Worm (Caenorhabditis elegans): ENCODE results near the gene athp-2.
A peak's percentile ranks its signal among the peaks of the same experiment; 100 is the strongest.

athp-2 gene

DNA sequence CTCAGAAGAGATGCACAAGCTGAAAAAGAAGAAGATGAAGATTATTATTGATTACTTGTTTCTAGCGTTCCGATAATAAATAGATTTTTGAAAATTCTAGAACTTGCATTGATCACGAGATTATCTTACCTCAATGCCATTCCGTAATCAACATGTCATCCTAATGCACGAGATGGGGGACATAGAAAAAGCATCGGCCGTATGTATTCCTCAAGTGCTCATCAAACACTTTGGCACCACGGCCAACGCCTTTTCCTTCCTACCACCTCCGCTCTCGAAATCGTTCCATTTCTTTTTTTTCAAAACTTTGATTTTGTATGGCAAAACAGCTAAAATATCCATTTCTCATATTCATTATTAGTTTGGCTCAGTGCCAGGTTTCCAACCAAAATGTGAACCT lies 18.8 kb downstream of the athp-2 start, which contains the start of gene lat-2:
Gene lat-2 (plus strand): TSS at position 301 of the 400 bp plus-strand sequence.
- TF ChIP-seq nhr-77 (tag; optimal IDR thresholded peaks at IDR 0.05): no peak
- no peak for TF ChIP-seq nhr-11 (tag; optimal IDR thresholded peaks at IDR 0.05)
- TF ChIP-seq mml-1 (tag; optimal IDR thresholded peaks at IDR 0.05): no peak
- no peak for TF ChIP-seq ceh-82 (tag; optimal IDR thresholded peaks at IDR 0.05)
- no peak for TF ChIP-seq nhr-67 (tag; optimal IDR thresholded peaks at IDR 0.05)
- TF ChIP-seq nfya-1 (tag; optimal IDR thresholded peaks at IDR 0.05; ENCODE audit: insufficient read depth): no peak
- TF ChIP-seq sea-2 (GFP tag; optimal IDR thresholded peaks at IDR 0.05): no peak
- TF ChIP-seq fos-1 (tag; optimal IDR thresholded peaks at IDR 0.05): no peak
- no peak for TF ChIP-seq ZK546.5 (tag; optimal IDR thresholded peaks at IDR 0.05)
- no peak for TF ChIP-seq snpc-4 (tag; optimal IDR thresholded peaks at IDR 0.05)
- no peak for TF ChIP-seq lsy-12 (tag; optimal IDR thresholded peaks at IDR 0.05)
- TF ChIP-seq eor-1 (tag; optimal IDR thresholded peaks at IDR 0.05): no peak
- TF ChIP-seq ztf-4 (tag; optimal IDR thresholded peaks at IDR 0.05): no peak
- no peak for TF ChIP-seq daf-12 (tag; optimal IDR thresholded peaks at IDR 0.05)
- no peak for TF ChIP-seq mdl-1 (tag; optimal IDR thresholded peaks at IDR 0.05)
- no peak for TF ChIP-seq tbx-2 (tag; optimal IDR thresholded peaks at IDR 0.05)
- no peak for TF ChIP-seq aly-2 (tag; optimal IDR thresholded peaks at IDR 0.05)
- no peak for TF ChIP-seq ceh-28 (tag; optimal IDR thresholded peaks at IDR 0.05)
- no peak for TF ChIP-seq lin-39 (tag; optimal IDR thresholded peaks at IDR 0.05)
- TF ChIP-seq lin-15B (tag; optimal IDR thresholded peaks at IDR 0.05): no peak

DNA sequence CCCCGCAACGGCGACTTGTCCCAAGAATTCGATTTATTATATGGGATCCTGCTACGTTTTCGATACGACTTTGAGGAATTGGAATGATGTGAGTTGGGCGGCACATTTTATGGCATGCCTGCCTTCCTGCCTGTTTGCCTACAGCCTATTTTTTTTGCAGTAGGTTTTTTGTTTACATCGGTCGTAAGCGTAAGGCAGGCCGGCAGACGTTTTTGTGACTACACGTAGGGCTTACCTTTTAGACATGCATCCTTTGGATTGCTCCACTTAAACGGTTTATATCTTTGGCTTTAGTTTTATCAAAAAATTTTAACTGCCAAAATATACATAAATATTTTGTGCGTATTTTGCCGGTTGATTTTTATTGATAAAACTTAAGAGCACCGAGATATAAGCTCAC lies 19.2 kb downstream of the athp-2 start:
- TF ChIP-seq fos-1 (tag; optimal IDR thresholded peaks at IDR 0.05): no peak
- TF ChIP-seq fkh-2 (tag; optimal IDR thresholded peaks at IDR 0.05): no peak
- no peak for TF ChIP-seq egl-5 (tag; optimal IDR thresholded peaks at IDR 0.05)
- TF ChIP-seq ztf-11 (tag; optimal IDR thresholded peaks at IDR 0.05): no peak
- TF ChIP-seq unc-62 (GFP tag; optimal IDR thresholded peaks at IDR 0.05): no peak
- TF ChIP-seq ceh-9 (tag; optimal IDR thresholded peaks at IDR 0.05): no peak
- no peak for TF ChIP-seq ceh-28 (tag; optimal IDR thresholded peaks at IDR 0.05)
- no peak for TF ChIP-seq elt-2 (tag; optimal IDR thresholded peaks at IDR 0.05)
- TF ChIP-seq mdl-1 (tag; optimal IDR thresholded peaks at IDR 0.05): no peak
- TF ChIP-seq aly-2 (tag; optimal IDR thresholded peaks at IDR 0.05): no peak
- TF ChIP-seq snpc-4 (tag; optimal IDR thresholded peaks at IDR 0.05): no peak
- no peak for TF ChIP-seq lin-15B (tag; optimal IDR thresholded peaks at IDR 0.05)
- no peak for TF ChIP-seq nhr-25 (tag; optimal IDR thresholded peaks at IDR 0.05)
- no peak for TF ChIP-seq lin-39 (tag; optimal IDR thresholded peaks at IDR 0.05)

DNA sequence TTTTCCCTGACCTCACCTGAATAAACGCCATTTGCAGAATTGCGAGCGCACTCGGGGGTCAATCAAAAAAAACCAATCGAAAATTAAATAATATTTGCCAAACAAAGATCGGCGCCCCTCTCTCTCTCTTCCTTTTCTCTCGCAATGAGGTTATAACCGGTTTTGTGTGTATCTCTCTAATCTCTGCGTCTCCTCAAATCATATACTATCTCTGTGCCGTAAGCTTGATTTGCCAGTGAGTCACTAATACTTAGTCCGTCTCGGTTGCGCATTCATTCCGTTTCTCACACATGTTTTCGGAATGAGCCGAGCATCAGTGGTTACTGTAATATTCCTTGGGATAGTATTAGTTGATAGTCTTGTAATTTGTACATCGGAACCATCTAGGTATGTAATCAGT lies 22.1 kb downstream of the athp-2 start:
- TF ChIP-seq nhr-77 (tag; optimal IDR thresholded peaks at IDR 0.05): no peak
- TF ChIP-seq nhr-25 (tag; optimal IDR thresholded peaks at IDR 0.05): peak; percentile 54
- no peak for TF ChIP-seq skn-1 (tag; optimal IDR thresholded peaks at IDR 0.05)
- TF ChIP-seq ztf-11 (tag; optimal IDR thresholded peaks at IDR 0.05): no peak
- TF ChIP-seq nhr-237 (tag; optimal IDR thresholded peaks at IDR 0.05): no peak
- TF ChIP-seq pha-4 (tag; optimal IDR thresholded peaks at IDR 0.05): peak; percentile 41

DNA sequence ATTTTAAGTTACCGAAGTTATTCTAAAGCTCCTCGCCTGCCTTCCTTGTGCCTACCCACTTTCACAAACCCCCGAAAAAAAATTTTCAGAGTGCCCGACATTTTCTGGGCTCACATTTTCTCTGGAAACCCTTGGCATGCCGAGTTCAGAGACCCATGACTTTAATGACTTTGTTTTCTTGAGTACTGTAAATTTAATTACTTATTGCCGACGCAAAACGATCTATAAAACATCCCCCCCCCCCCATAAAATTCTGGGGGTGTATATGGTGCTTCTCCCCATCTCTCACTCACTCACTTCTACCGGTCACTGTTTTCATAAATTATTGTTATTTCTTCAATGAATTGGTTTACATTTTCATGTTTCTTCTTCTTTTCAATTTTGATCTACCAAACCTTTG lies 27.9 kb downstream of the athp-2 start, which contains the start of gene try-9:
Gene try-9 (plus strand): TSS at position 301 of the 400 bp plus-strand sequence.
- no peak for TF ChIP-seq egl-27 (tag; optimal IDR thresholded peaks at IDR 0.05)
- TF ChIP-seq eor-1 (tag; optimal IDR thresholded peaks at IDR 0.05): no peak
- TF ChIP-seq fos-1 (tag; optimal IDR thresholded peaks at IDR 0.05): no peak
- TF ChIP-seq ceh-9 (tag; optimal IDR thresholded peaks at IDR 0.05): no peak
- TF ChIP-seq ztf-11 (tag; optimal IDR thresholded peaks at IDR 0.05): no peak
- TF ChIP-seq sea-2 (GFP tag; optimal IDR thresholded peaks at IDR 0.05): no peak
- TF ChIP-seq lin-15B (tag; optimal IDR thresholded peaks at IDR 0.05): no peak
- no peak for TF ChIP-seq nhr-25 (tag; optimal IDR thresholded peaks at IDR 0.05)
- TF ChIP-seq lin-39 (tag; optimal IDR thresholded peaks at IDR 0.05): no peak
- TF ChIP-seq fkh-10 (GFP tag; optimal IDR thresholded peaks at IDR 0.05): no peak
- TF ChIP-seq nhr-12 (tag; optimal IDR thresholded peaks at IDR 0.05): no peak
- no peak for TF ChIP-seq nhr-67 (tag; optimal IDR thresholded peaks at IDR 0.05)
- TF ChIP-seq aly-2 (tag; optimal IDR thresholded peaks at IDR 0.05): no peak
- TF ChIP-seq elt-3 (tag; optimal IDR thresholded peaks at IDR 0.05): no peak
- TF ChIP-seq unc-39 (tag; optimal IDR thresholded peaks at IDR 0.05): no peak
- no peak for TF ChIP-seq elt-1 (tag; optimal IDR thresholded peaks at IDR 0.05)
- no peak for TF ChIP-seq jun-1 (tag; optimal IDR thresholded peaks at IDR 0.05)
